Worm (Caenorhabditis elegans) whole organism, L4/young adult: Measurements from ENCODE around the gene str-8.

Source experiments
- dao-5 ChIP-seq: sonication (generic microtip); optimal IDR thresholded peaks from 2 replicates; lab custom pipeline; 2016; ENCODE audit warnings: missing genotype, missing genetic modification characterization, moderate library complexity, missing compliant biosample characterization
- him-1 ChIP-seq: sonication (generic microtip); optimal IDR thresholded peaks from 2 replicates; lab custom pipeline; 2016; ENCODE audit warnings: missing genotype, missing genetic modification reagents, missing genetic modification characterization, missing compliant biosample characterization

DNA sequence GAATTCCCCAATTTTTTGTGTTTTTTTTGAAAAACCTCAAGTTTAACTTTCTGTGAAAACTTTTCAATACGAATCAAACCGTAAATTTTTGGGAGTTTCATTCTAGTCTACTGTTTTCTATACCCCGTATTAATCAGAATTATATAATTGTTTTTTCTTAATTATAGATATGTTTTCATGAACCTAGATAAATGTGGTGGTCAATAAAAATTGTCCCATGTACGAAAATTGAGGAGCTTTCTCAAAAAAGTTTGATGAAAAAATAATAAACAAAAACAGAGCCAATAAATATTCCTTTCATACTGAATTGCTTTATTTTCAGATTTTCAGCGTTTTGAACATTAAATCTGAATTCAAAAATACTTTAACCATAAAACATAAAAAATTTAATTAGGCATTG, 44.4 kb upstream of the str-8 start, which contains the start of gene Y6E2A.1:
- TF ChIP-seq him-1 (no peak), dao-5 (tag; lab: Kevin White, UChicago) (no peak)
